Fruit fly (Drosophila melanogaster) S2 (cell line): Measurements from ENCODE around the gene Obp99d.

Source experiments
- CG8478 ChIP-seq: fragments of >200 bp; optimal IDR thresholded peaks from 2 replicates; lab custom pipeline; 2018
- CTCF ChIP-seq, 2 experiments: fragments of >200 bp; optimal IDR thresholded peaks; 2 replicates each; lab custom pipeline; 2018

The Obp99d gene

DNA sequence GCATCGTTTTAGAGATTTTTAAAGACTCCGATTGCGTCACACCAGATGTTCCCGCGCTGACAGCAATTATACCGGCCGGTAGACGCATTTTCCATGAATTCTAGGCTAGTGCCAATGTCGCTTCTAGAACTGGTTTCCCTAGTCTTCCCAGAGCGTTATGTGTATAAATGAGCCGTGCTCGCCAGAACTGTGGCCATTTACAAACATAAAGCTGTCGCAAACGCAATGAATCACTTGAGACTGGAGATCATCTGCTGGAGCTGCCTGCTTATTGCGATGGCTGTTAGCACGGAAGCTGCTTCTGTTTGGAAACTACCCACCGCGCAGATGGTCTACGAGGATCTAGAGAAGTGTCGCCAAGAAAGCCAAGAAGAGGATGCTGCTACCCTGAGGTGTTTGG is at the start of gene Obp99d:
Gene Obp99d, plus strand, starts transcription at position 192 of the 400 bp plus-strand sequence.
- TF ChIP-seq CTCF (optimal IDR thresholded peaks at IDR 0.05; lab: Kevin White, UChicago), result peak in 1 of 2 experiments; percentile 22
- TF ChIP-seq CG8478, result no peak

DNA sequence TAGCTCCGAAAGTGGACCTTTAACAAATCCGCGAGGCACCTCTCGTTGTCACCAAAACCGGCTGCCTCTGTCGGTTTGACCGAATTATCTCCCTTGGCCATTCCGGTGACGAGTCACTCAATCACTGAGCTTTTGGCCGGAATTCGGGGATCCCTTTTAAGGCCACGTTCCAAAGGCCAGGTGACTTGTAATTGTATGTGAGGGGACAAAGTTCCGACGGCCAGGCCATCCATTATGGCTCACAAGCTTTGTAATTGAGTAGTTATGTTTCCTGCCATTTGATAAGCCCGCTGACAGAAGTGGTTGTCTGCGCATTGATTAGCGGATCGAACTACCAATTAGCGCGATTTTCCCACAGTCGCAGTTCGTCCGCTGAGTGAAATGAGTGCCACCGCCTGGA is 45.5 kb upstream of the Obp99d start, which contains the start of the genes ppk20 and ppk30:
Gene ppk20, minus strand, starts transcription at position 101 of the 400 bp plus-strand sequence.
Gene ppk30, plus strand, starts transcription at position 373 of the 400 bp plus-strand sequence.
- no peak for TF ChIP-seq CG8478
- TF ChIP-seq CTCF (optimal IDR thresholded peaks at IDR 0.05; lab: Kevin White, UChicago), result no peak

dm6 chr3R:29671060-29671707 is 43.1 kb upstream of the Obp99d start, which contains the start of gene Obp99a:
Obp99a (plus strand) TSS chr3R:29671657.
- TF ChIP-seq CG8478 (no peak), CTCF (optimal IDR thresholded peaks at IDR 0.05; lab: Kevin White, UChicago) (no peak)

dm6 chr3R:29672156-29672555 is 42.1 kb upstream of the Obp99d start, which contains the start of gene ppk19:
ppk19 (plus strand) TSS chr3R:29672456.
- no peak for TF ChIP-seq CTCF (optimal IDR thresholded peaks at IDR 0.05; lab: Kevin White, UChicago)
- no peak for TF ChIP-seq CG8478

dm6 chr3R:29675333-29675732 is 39.0 kb upstream of the Obp99d start, which contains the start of the genes Bub3 and Cap-D2:
Bub3 (minus strand) TSS chr3R:29675421.
Cap-D2 (plus strand) TSS chr3R:29675651.
- TF ChIP-seq CTCF (optimal IDR thresholded peaks at IDR 0.05; lab: Kevin White, UChicago) (no peak), CG8478 (no peak)

- TF ChIP-seq CG8478 (no peak), CTCF (optimal IDR thresholded peaks at IDR 0.05; lab: Kevin White, UChicago) (no peak)
These were observed 33.1 kb upstream of the Obp99d start for dm6 chr3R:29681241-29681640.

- no peak for TF ChIP-seq CG8478
- peak in 1 of 2 experiments; percentile 13 for TF ChIP-seq CTCF (optimal IDR thresholded peaks at IDR 0.05; lab: Kevin White, UChicago)
These were observed 32.1 kb upstream of the Obp99d start, which contains the start of the genes CG7582 and Gycalpha99B for dm6 chr3R:29682152-29682600. CG7582 (minus strand) TSS chr3R:29682278. Gycalpha99B (plus strand) TSS chr3R:29682503.

dm6 chr3R:29686698-29687097 is 27.6 kb upstream of the Obp99d start:
- TF ChIP-seq CTCF (optimal IDR thresholded peaks at IDR 0.05; lab: Kevin White, UChicago), result no peak
- TF ChIP-seq CG8478, result no peak

DNA sequence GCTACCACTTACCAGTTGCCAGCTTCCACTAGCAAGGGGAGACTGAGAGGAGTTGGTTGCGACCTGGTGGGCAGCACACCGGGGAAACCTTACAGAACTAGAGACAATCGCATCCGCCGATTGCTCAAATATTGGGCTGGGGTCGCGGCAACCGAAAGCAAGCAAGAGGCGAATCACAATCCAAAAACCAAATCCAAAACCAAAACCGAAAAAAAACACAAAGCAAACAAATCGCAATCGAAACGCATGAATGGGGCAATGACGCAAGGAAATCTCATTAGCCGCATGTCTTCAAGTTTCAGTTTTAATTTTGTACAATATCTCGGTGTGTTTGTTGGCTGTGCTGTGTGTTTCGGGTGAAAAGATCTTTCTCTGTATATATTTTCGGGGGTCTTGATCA is 25.1 kb upstream of the Obp99d start, which contains the start of gene Obp99c:
Gene Obp99c, minus strand, starts transcription at position 101 of the 400 bp plus-strand sequence.
- TF ChIP-seq CG8478, result no peak
- no peak for TF ChIP-seq CTCF (optimal IDR thresholded peaks at IDR 0.05; lab: Kevin White, UChicago)

DNA sequence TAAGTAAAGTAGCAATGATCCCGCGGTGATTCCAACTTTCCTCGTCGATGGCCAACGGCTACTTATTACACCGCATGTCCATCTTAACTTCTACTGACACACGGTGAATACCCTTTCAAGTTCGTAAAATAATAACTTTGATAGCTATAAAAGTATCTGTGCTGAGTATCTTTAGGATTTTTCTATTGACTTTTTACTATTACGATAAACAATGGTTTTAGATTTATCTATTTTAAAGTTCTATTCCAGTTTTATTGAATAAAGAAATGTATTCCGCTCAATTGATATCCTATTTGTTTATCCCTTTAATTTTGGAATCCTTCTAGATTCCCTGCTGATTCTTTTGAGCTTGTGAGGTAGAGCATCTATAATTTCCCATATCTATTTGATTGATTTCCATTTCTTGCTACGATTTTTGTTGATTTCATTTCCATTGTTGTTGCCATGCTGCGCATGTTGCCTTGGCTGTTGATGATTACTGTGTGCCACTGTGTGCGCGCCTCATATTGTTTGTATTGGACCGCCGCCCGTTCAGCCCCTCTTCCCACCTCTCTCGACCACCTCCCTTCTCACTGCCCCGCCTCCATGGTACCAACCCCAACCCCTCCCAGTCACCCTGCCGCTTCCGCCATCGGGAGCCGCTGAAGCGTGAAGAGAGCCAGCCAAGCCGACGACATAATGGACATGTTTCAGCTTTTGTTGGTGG is 24.3 kb upstream of the Obp99d start:
- no peak for TF ChIP-seq CTCF (optimal IDR thresholded peaks at IDR 0.05; lab: Kevin White, UChicago)
- no peak for TF ChIP-seq CG8478

dm6 chr3R:29690539-29690852 is 23.8 kb upstream of the Obp99d start:
- TF ChIP-seq CG8478 (no peak), CTCF (optimal IDR thresholded peaks at IDR 0.05; lab: Kevin White, UChicago) (no peak)

dm6 chr3R:29690960-29691527 is 23.3 kb upstream of the Obp99d start:
- TF ChIP-seq CG8478 (no peak), CTCF (optimal IDR thresholded peaks at IDR 0.05; lab: Kevin White, UChicago) (no peak)

- no peak for TF ChIP-seq CG8478
- TF ChIP-seq CTCF (optimal IDR thresholded peaks at IDR 0.05; lab: Kevin White, UChicago), result no peak
These were observed 22.2 kb upstream of the Obp99d start, which contains the start of gene dmrt99B for dm6 chr3R:29692009-29692641. dmrt99B (plus strand) TSS chr3R:29692591.

DNA sequence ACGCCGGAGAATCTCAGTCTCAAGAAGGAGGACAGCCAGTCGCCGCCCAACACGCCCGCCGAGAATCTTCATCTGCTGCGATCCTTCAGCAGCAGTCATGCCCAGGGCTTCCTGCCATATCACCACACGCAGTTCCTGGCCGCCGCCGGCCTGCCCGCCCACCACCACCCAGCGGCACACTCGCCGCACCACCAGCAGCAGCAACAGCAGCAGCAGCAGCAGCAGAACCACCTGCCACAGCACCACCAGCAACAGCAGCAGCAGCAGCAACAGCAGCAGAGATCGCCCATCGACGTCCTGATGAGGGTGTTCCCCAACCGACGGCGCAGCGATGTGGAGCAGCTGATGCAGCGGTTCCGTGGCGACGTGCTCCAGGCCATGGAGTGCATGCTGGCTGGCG is 18.6 kb upstream of the Obp99d start:
- TF ChIP-seq CTCF (optimal IDR thresholded peaks at IDR 0.05; lab: Kevin White, UChicago), result no peak
- TF ChIP-seq CG8478, result no peak

DNA sequence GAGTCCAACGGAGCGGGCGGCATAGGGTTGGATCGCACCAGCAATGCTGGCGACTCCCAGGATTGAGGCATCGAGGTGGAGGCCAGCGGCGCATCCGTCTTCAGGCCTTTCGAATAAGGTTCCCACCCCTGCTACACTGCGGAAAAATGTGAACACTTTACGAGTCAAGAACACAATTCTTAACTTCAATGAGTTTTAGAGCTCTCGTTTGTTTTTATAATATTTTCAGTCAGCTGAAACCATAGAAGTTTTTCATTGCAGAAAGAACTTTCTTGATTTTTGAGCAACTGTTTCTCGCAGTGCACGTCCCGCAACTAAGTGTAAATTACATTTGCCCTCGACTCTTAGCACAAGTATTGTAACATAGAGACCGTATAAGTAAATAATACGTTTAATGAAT is 17.9 kb upstream of the Obp99d start:
- TF ChIP-seq CTCF (optimal IDR thresholded peaks at IDR 0.05; lab: Kevin White, UChicago) (no peak), CG8478 (no peak)
